Fruit fly (Drosophila melanogaster): Measurements from ENCODE around the gene bcd.

The bcd gene

dm6 chr3R:6759419-6759818 lies at the start of gene bcd (continued):
- TF ChIP-seq HLHmδ (GFP tag; optimal IDR thresholded peaks at IDR 0.05) (peak; percentile 79), sens (GFP tag) (peak; percentile 96), CG7271 (tag; optimal IDR thresholded peaks at IDR 0.05) (peak; percentile 55), lmd (GFP tag; IDR thresholded peaks at IDR 0.05) (peak; percentile 75), vnd (GFP tag; IDR thresholded peaks at IDR 0.05; ENCODE audit: partially characterized antibody) (no peak), zfh1 (GFP tag; IDR thresholded peaks at IDR 0.05) (peak; percentile 91), Dp (GFP tag; optimal IDR thresholded peaks at IDR 0.05) (peak; percentile 72), bbx (GFP tag; IDR thresholded peaks at IDR 0.05; ENCODE audit: partially characterized antibody) (peak; percentile 60), Xrp1 (GFP tag; IDR thresholded peaks at IDR 0.05) (peak; percentile 85), CG12391 (tag; optimal IDR thresholded peaks at IDR 0.05) (peak; percentile 63), CG7372 (GFP tag; IDR thresholded peaks at IDR 0.05) (peak; percentile 75), p53 (GFP tag; optimal IDR thresholded peaks at IDR 0.05) (peak; percentile 76), CG6272 (GFP tag; IDR thresholded peaks at IDR 0.05) (peak; percentile 58), E2f2 (GFP tag; IDR thresholded peaks at IDR 0.05) (peak; percentile 79), zfh2 (GFP tag; optimal IDR thresholded peaks at IDR 0.05) (peak; percentile 52), CG4854 (GFP tag; optimal IDR thresholded peaks at IDR 0.05) (peak; percentile 62), phol (tag; optimal IDR thresholded peaks at IDR 0.05) (peak; percentile 64), CG17912 (GFP tag; optimal IDR thresholded peaks at IDR 0.05) (peak; percentile 68), Aef1 (GFP tag; IDR thresholded peaks at IDR 0.05) (peak; percentile 74), Hr39 (optimal IDR thresholded peaks at IDR 0.05) (no peak), fu2 (GFP tag; optimal IDR thresholded peaks at IDR 0.05) (peak; percentile 38), CG6683 (GFP tag; optimal IDR thresholded peaks at IDR 0.05) (no peak), Nf-YA (GFP tag; IDR thresholded peaks at IDR 0.05) (peak; percentile 67), Dfd (GFP tag; optimal IDR thresholded peaks at IDR 0.05) (no peak), CG30431 (GFP tag; optimal IDR thresholded peaks at IDR 0.05) (peak; percentile 69), HmgZ (tag; optimal IDR thresholded peaks at IDR 0.05) (peak; percentile 71), CG6854 (GFP tag; optimal IDR thresholded peaks at IDR 0.05) (no peak), CG13894 (tag; optimal IDR thresholded peaks at IDR 0.05) (no peak), ash1 (GFP tag; optimal IDR thresholded peaks at IDR 0.05) (peak; percentile 2), Fer2 (tag; optimal IDR thresholded peaks at IDR 0.05) (peak; percentile 45), lov (optimal IDR thresholded peaks at IDR 0.05) (no peak), lov (GFP tag; IDR thresholded peaks at IDR 0.05) (0 out of 3 replicates have a peak, but pooled peaks have one; percentile 56), cato (GFP tag; optimal IDR thresholded peaks at IDR 0.05; ENCODE audit: borderline replicate concordance) (peak; percentile 68), cg (GFP tag; optimal IDR thresholded peaks at IDR 0.05) (no peak), CG8765 (GFP tag; IDR thresholded peaks at IDR 0.05) (peak; percentile 66), CG32772 (GFP tag; IDR thresholded peaks at IDR 0.05) (peak; percentile 81), Myb (GFP tag; optimal IDR thresholded peaks at IDR 0.05) (peak; percentile 87), aop (GFP tag; IDR thresholded peaks at IDR 0.05) (0 out of 2 replicates have a peak, but pooled peaks have one; percentile 29), CG31224 (GFP tag; IDR thresholded peaks at IDR 0.05) (no peak), CG1024 (GFP tag; IDR thresholded peaks at IDR 0.05) (peak; percentile 77), CG8089 (GFP tag; optimal IDR thresholded peaks at IDR 0.05) (peak; percentile 84), CG33213 (GFP tag; optimal IDR thresholded peaks at IDR 0.05) (peak; percentile 91), mirr (GFP tag; optimal IDR thresholded peaks at IDR 0.05) (no peak), org-1 (GFP tag; optimal IDR thresholded peaks at IDR 0.05) (no peak), Deaf1 (tag; optimal IDR thresholded peaks at IDR 0.05) (peak; percentile 26), CG14050 (GFP tag; IDR thresholded peaks at IDR 0.05) (peak; percentile 39; the same call in 1 of the 3 replicates), Oli (tag; optimal IDR thresholded peaks at IDR 0.05) (peak; percentile 55), CG17385 (GFP tag; optimal IDR thresholded peaks at IDR 0.05) (peak; percentile 51), CkIIα-i1 (GFP tag; IDR thresholded peaks at IDR 0.05) (no peak), CG8359 (GFP tag; optimal IDR thresholded peaks at IDR 0.05; ENCODE audit: borderline replicate concordance) (no peak), CG3163 (GFP tag; optimal IDR thresholded peaks at IDR 0.05) (peak; percentile 49), ERR (GFP tag; optimal IDR thresholded peaks at IDR 0.05) (peak; percentile 21)

Measured in whole organism, embryonic.